Worm (Caenorhabditis elegans) whole organism, young adult: ENCODE measurements around the gene ima-1.

Experiments
- C17E4.6 ChIP-seq: fragments of 200-800 bp; sonication (Bioruptor generic); IDR thresholded peaks from 2 replicates; pipeline ENCODE4 v1.3.6; 2022; ENCODE audit warnings: missing genetic modification reagents, missing genetic modification characterization, missing compliant biosample characterization
- K11D2.4 ChIP-seq: fragments of 200-800 bp; sonication (Bioruptor generic); IDR thresholded peaks from 2 replicates; pipeline ENCODE4 v1.3.6; 2022; ENCODE audit warnings: missing genetic modification reagents, missing genetic modification characterization, missing compliant biosample characterization
- Y53F4B.3 ChIP-seq: fragments of 200-800 bp; sonication (Bioruptor generic); IDR thresholded peaks from 2 replicates; pipeline ENCODE4 v1.3.6; 2022; ENCODE audit warnings: missing genetic modification reagents, missing genetic modification characterization, missing compliant biosample characterization
- die-1 ChIP-seq: sonication (generic microtip); optimal IDR thresholded peaks from 2 replicates; lab custom pipeline; 2016; ENCODE audit warnings: missing genotype, mild to moderate bottlenecking, missing genetic modification characterization, missing compliant biosample characterization
- hlh-12 ChIP-seq: sonication (generic microtip); optimal IDR thresholded peaks from 2 replicates; lab custom pipeline; 2016; ENCODE audit warnings: missing genetic modification characterization, missing compliant biosample characterization
- lsl-1 ChIP-seq: fragments of 200-800 bp; sonication (Bioruptor generic); optimal IDR thresholded peaks from 2 replicates; lab custom pipeline; 2018; ENCODE audit warnings: mild to moderate bottlenecking, missing genetic modification characterization, moderate library complexity, missing compliant biosample characterization
- pha-4 ChIP-seq: fragments of 150-350 bp; sonication (generic microtip); optimal IDR thresholded peaks from 2 replicates; lab custom pipeline; 2014; ENCODE audit warnings: missing biosample characterization, missing genetic modification reagents, missing genetic modification characterization
- snpc-1.3 ChIP-seq: sonication (generic microtip); optimal IDR thresholded peaks from 2 replicates; lab custom pipeline; 2017; ENCODE audit warnings: missing genetic modification characterization, mild to moderate bottlenecking, missing compliant biosample characterization, antibody characterized with exemption, moderate library complexity, missing genotype, missing genetic modification reagents; ENCODE audit not compliant: insufficient read depth
- sptf-2 ChIP-seq: fragments of 200-800 bp; sonication (Bioruptor generic); optimal IDR thresholded peaks from 2 replicates; lab custom pipeline; 2018; ENCODE audit warnings: mild to moderate bottlenecking, missing genetic modification characterization, missing compliant biosample characterization
- zim-3 ChIP-seq: sonication (generic microtip); optimal IDR thresholded peaks from 2 replicates; lab custom pipeline; 2017; ENCODE audit warnings: mild to moderate bottlenecking, missing genetic modification characterization, moderate library complexity, missing compliant biosample characterization
- ztf-25 ChIP-seq: fragments of 200-800 bp; sonication (Bioruptor generic); IDR thresholded peaks from 2 replicates; pipeline ENCODE4 v1.3.6; 2022; ENCODE audit warnings: missing genetic modification reagents, missing genetic modification characterization, missing compliant biosample characterization

Gene ima-1

DNA sequence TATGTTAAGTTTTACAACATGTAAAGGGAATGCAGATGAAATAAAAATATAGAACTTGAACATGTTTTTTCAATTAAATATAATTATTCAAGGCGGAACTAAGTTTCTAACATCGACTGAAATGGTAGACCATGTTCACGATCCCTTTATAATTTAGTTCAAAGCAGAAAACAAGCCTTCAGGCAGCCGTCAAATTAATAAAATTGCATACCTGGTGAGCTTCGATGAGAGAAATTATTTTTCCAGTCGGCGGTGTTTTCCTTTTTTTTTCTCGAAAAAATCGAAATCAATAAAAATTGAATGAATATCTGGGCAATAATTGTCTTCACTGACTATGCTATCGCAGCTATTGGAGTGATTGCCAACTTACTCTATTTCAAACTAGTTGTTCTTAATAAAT is 51.4 kb downstream of the ima-1 start, which contains the start of gene C03E10.1:
TSS of gene C03E10.1 (plus strand) at position 301 of the 400 bp plus-strand sequence.
- TF ChIP-seq C17E4.6 (GFP tag; lab: Robert Waterston, UW) (no peak), sptf-2 (GFP tag; lab: Kevin White, UChicago) (no peak), Y53F4B.3 (GFP tag; lab: Robert Waterston, UW) (no peak), hlh-12 (no peak), zim-3 (tag; lab: Kevin White, UChicago) (no peak), ztf-25 (no peak), pha-4 (tag; lab: Kevin White, UChicago) (no peak), lsl-1 (GFP tag; lab: Kevin White, UChicago) (no peak), K11D2.4 (no peak), snpc-1.3 (tag; lab: Kevin White, UChicago) (no peak), die-1 (tag; lab: Kevin White, UChicago) (no peak)
- TF ChIP-seq, all 124 proteins: peak for 0
